Worm (Caenorhabditis elegans) whole organism, L4 larva: ENCODE results near the gene F52C12.6.

Experiments
- Y48G9A.11 ChIP-seq: fragments of 200-800 bp; sonication (Bioruptor generic); IDR thresholded peaks from 2 replicates; pipeline ENCODE4 v1.3.6; 2022; ENCODE audit warnings: missing genetic modification reagents, missing genetic modification characterization, missing compliant biosample characterization
- ZK546.5 ChIP-seq, 2 experiments: sonication (generic microtip); optimal IDR thresholded peaks; 2 replicates each; lab custom pipeline; 2017; ENCODE audit warnings: missing biosample characterization in 2 of 2, missing genetic modification characterization in 2 of 2
- aha-1 ChIP-seq: fragments of 150-350 bp; peaks from one replicate; lab custom pipeline; 2014; ENCODE audit warnings: missing biosample characterization, missing genetic modification characterization
- ceh-28 ChIP-seq: fragments of 150-350 bp; optimal IDR thresholded peaks from 2 replicates; lab custom pipeline; 2014; ENCODE audit warnings: missing biosample characterization, missing genetic modification reagents, missing genetic modification characterization
- ces-1 ChIP-seq: fragments of 150-350 bp; sonication (generic microtip); optimal IDR thresholded peaks from 4 replicates; lab custom pipeline; 2014; ENCODE audit warnings: missing biosample characterization, missing genetic modification reagents, missing genetic modification characterization
- cey-2 ChIP-seq: sonication (generic microtip); optimal IDR thresholded peaks from 3 replicates; lab custom pipeline; 2017; ENCODE audit warnings: missing genetic modification characterization, mild to moderate bottlenecking, missing compliant biosample characterization, antibody characterized with exemption, borderline replicate concordance; ENCODE audit not compliant: insufficient read depth
- ctbp-1 ChIP-seq: fragments of 200-800 bp; sonication (Bioruptor generic); IDR thresholded peaks from 2 replicates; pipeline ENCODE4 v1.3.6; 2022; ENCODE audit warnings: missing genetic modification reagents, missing genetic modification characterization, missing compliant biosample characterization
- daf-16 ChIP-seq, 3 experiments: sonication (generic microtip); optimal IDR thresholded peaks; 2 replicates each; lab custom pipeline; 2016 to 2017; ENCODE audit warnings: missing genetic modification characterization in 3 of 3, missing genetic modification reagents in 3 of 3, mild to moderate bottlenecking in 2 of 3, missing compliant biosample characterization in 2 of 3, missing biosample characterization in 1 of 3, moderate library complexity in 1 of 3
- dmd-8 ChIP-seq: fragments of 200-800 bp; sonication (Bioruptor generic); IDR thresholded peaks from 2 replicates; pipeline ENCODE4 v1.3.6; 2022; ENCODE audit warnings: missing genetic modification characterization, missing compliant biosample characterization
- egl-27 ChIP-seq: sonication (generic microtip); optimal IDR thresholded peaks from 3 replicates; lab custom pipeline; 2017; ENCODE audit warnings: missing biosample characterization, missing genetic modification reagents, missing genetic modification characterization
- fos-1 ChIP-seq: fragments of 150-350 bp; optimal IDR thresholded peaks from 2 replicates; lab custom pipeline; 2014; ENCODE audit warnings: missing biosample characterization, missing genetic modification characterization
- hmg-1.1 ChIP-seq: fragments of 200-800 bp; sonication (Bioruptor generic); IDR thresholded peaks from 2 replicates; pipeline ENCODE4 v1.3.6; 2022; ENCODE audit warnings: missing genetic modification reagents, missing genetic modification characterization, missing compliant biosample characterization
- lin-15B ChIP-seq: fragments of 150-350 bp; sonication (generic microtip); optimal IDR thresholded peaks from 3 replicates; lab custom pipeline; 2014; ENCODE audit warnings: missing biosample characterization, missing genetic modification characterization
- lin-38 ChIP-seq: fragments of 200-800 bp; sonication (Bioruptor generic); IDR thresholded peaks from 2 replicates; pipeline ENCODE4 v1.3.6; 2022; ENCODE audit warnings: missing genetic modification reagents, missing genetic modification characterization, missing compliant biosample characterization
- lir-3 ChIP-seq: sonication (generic microtip); optimal IDR thresholded peaks from 2 replicates; lab custom pipeline; 2016; ENCODE audit warnings: mild to moderate bottlenecking, missing genetic modification characterization, missing compliant biosample characterization
- lsy-2 ChIP-seq, 2 experiments: fragments of 150-350 bp in 1 of 2; sonication (generic microtip) in 1 of 2; optimal IDR thresholded peaks; 2 replicates each; lab custom pipeline; 2014 to 2017; ENCODE audit warnings: missing biosample characterization in 2 of 2, missing genetic modification characterization in 2 of 2
- mdl-1 ChIP-seq, 2 experiments: fragments of 150-350 bp in 1 of 2; sonication (generic microtip) in 1 of 2; optimal IDR thresholded peaks; 2 replicates each; lab custom pipeline; 2014 to 2017; ENCODE audit warnings: missing biosample characterization in 2 of 2, missing genetic modification characterization in 2 of 2
- mdt-29 ChIP-seq: fragments of 200-800 bp; sonication (Bioruptor generic); IDR thresholded peaks from 2 replicates; pipeline ENCODE4 v1.3.6; 2022; ENCODE audit warnings: missing genetic modification reagents, missing genetic modification characterization, missing compliant biosample characterization
- mes-2 ChIP-seq: sonication (generic microtip); optimal IDR thresholded peaks from 2 replicates; lab custom pipeline; 2016; ENCODE audit warnings: missing genotype, mild to moderate bottlenecking, missing genetic modification characterization, missing compliant biosample characterization; ENCODE audit not compliant: poor library complexity, severe bottlenecking
- nhr-41 ChIP-seq: fragments of 200-800 bp; sonication (Bioruptor generic); IDR thresholded peaks from 2 replicates; pipeline ENCODE4 v1.3.6; 2022; ENCODE audit warnings: missing genetic modification reagents, missing genetic modification characterization, missing compliant biosample characterization
- nhr-42 ChIP-seq: fragments of 200-800 bp; sonication (Bioruptor generic); IDR thresholded peaks from 2 replicates; pipeline ENCODE4 v1.3.6; 2022; ENCODE audit warnings: missing genetic modification characterization, missing compliant biosample characterization
- nhr-48 ChIP-seq: sonication (generic microtip); optimal IDR thresholded peaks from 2 replicates; lab custom pipeline; 2016; ENCODE audit warnings: mild to moderate bottlenecking, missing genetic modification characterization, missing compliant biosample characterization
- php-3 ChIP-seq: fragments of 200-800 bp; sonication (Bioruptor generic); IDR thresholded peaks from 2 replicates; pipeline ENCODE4 v1.3.6; 2022; ENCODE audit warnings: missing genetic modification reagents, missing genetic modification characterization, missing compliant biosample characterization
- rbr-2 ChIP-seq: sonication (generic microtip); optimal IDR thresholded peaks from 2 replicates; lab custom pipeline; 2016; ENCODE audit warnings: missing genotype, missing genetic modification characterization, missing compliant biosample characterization
- unc-130 ChIP-seq: sonication (generic microtip); optimal IDR thresholded peaks from 2 replicates; lab custom pipeline; 2016; ENCODE audit warnings: missing genetic modification reagents, missing genetic modification characterization, missing compliant biosample characterization
- unc-39 ChIP-seq: sonication (generic microtip); optimal IDR thresholded peaks from 2 replicates; lab custom pipeline; 2017; ENCODE audit warnings: missing biosample characterization, missing genetic modification characterization
- unc-62 ChIP-seq, 3 experiments: fragments of 150-350 bp in 1 of 3; sonication (generic microtip); optimal IDR thresholded peaks in 2 of 3; peaks in 1 of 3; 1 replicate in 1 of 3; 2 replicates in 2 of 3; lab custom pipeline; 2014 to 2017; ENCODE audit warnings: missing biosample characterization in 3 of 3, missing genetic modification characterization in 3 of 3, missing genetic modification reagents in 3 of 3, missing genotype in 1 of 3

The F52C12.6 gene

DNA sequence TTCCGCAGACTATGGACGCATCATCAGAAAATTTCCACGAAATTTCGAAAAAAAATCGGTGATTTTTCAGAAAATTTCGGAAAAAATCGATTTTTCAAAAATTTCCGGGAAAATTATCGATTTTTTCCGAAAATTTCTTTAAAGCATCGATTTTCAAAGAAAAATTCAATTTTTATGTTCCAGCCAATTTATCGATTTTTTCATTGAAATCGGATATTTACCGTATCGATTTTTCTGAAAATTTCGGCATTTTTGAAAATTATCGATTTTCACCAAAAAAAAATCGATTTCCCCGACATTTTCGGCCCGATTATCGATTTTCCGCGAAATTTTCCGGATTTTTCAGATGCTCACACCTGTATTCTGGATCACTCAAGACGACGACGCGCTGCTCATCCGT lies 8.6 kb downstream of the F52C12.6 start, which contains the start of gene Y48A5A.1:
Y48A5A.1 (plus strand) TSS at position 347 of the 400 bp plus-strand sequence.
- TF ChIP-seq lsy-2 (tag; optimal IDR thresholded peaks at IDR 0.05; lab: Kevin White, UChicago): no peak
- TF ChIP-seq ZK546.5 (tag; optimal IDR thresholded peaks at IDR 0.05; lab: Kevin White, UChicago): no peak
- TF ChIP-seq dmd-8 (GFP tag; lab: Robert Waterston, UW): no peak
- no peak for TF ChIP-seq ctbp-1
- TF ChIP-seq egl-27 (tag; lab: Kevin White, UChicago): no peak
- TF ChIP-seq ceh-28 (tag; lab: Kevin White, UChicago): peak; percentile 93

ce11 chrIV:1969353-1969752 lies 12.8 kb downstream of the F52C12.6 start, which contains the start of gene Y48A5A.3:
Y48A5A.3 (plus strand) TSS chrIV:1969737.
- peak; percentile 86 for TF ChIP-seq ceh-28 (tag; lab: Kevin White, UChicago)
- no peak for TF ChIP-seq mdl-1 (tag; optimal IDR thresholded peaks at IDR 0.05; lab: Kevin White, UChicago)
- TF ChIP-seq unc-130 (GFP tag; lab: Kevin White, UChicago): no peak

DNA sequence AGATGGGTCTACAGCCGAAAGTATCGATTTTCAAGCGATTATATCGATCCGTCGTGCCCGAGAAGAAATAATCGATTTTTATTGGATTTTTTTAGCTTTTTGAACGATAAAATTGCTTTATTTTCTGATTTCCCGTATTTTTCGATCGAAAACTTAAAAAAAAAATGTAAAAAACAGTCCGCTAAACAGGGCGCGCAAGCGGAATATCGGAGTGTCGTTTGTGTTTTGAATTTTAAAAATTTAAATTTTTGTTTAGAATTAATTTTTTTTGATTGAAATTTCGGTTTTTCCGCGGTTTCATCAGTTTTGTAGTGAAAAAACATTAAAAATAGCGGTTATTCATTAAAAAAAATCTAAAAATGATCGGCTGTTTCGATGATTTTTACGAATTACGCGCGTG lies 13.6 kb downstream of the F52C12.6 start:
- TF ChIP-seq Y48G9A.11 (peak; percentile 89), mdt-29 (GFP tag; lab: Robert Waterston, UW) (no peak)

ce11 chrIV:1971078-1971477 lies 14.6 kb downstream of the F52C12.6 start:
- peak; percentile 67 for TF ChIP-seq ceh-28 (tag; lab: Kevin White, UChicago)
- TF ChIP-seq egl-27 (tag; lab: Kevin White, UChicago): no peak

DNA sequence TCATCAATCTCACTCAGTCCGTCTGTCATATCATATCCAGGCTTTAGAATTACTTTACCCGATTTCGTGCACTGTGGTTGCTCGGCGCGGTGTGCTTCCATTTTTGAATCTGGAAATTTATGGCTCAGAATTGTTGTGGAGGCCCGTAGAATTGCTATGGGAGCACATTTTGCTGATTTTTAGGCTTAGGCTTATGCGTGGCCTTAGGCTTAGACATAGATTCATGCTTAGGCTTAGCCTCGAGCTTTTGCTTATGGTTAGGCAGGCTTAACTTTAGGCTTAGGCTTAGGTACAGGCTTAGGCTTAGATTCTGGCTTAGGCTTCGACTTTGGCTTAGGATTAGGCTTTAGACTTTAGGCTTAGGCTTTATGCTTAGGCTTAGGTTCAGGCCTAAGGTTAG lies 15.8 kb downstream of the F52C12.6 start, which contains the start of gene Y76B12C.4:
Y76B12C.4 (minus strand) TSS at position 101 of the 400 bp plus-strand sequence.
- TF ChIP-seq nhr-41 (GFP tag; lab: Robert Waterston, UW) (no peak), lir-3 (no peak)

DNA sequence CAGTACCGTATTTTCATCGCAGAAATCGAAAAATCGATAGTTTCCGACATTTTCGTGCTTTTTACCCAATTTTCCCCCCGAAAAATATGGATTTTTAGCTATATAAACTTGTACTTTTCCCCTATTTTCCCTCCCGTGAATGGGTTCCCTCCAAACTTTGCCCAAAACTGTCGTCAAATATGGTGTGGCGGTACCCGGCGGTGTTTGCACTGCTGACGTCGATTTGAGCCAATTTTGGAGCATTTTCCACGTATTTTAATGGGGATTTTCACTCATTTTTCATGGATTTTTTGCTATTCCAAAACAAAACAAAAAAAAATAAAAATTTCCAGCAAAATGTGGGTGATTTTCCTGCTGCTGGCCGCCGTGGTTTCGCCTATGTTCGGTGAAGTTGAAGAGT lies 16.9 kb downstream of the F52C12.6 start, which contains the start of gene Y76B12C.3:
Y76B12C.3 (plus strand) TSS at position 334 of the 400 bp plus-strand sequence.
- TF ChIP-seq php-3 (GFP tag; lab: Robert Waterston, UW) (no peak), cey-2 (tag; lab: Kevin White, UChicago) (no peak), lin-15B (tag; lab: Kevin White, UChicago) (no peak), unc-130 (GFP tag; lab: Kevin White, UChicago) (no peak), mes-2 (tag; lab: Kevin White, UChicago) (peak; percentile 11), ces-1 (GFP tag; lab: Kevin White, UChicago) (no peak), fos-1 (tag; lab: Kevin White, UChicago) (no peak), lsy-2 (tag; optimal IDR thresholded peaks at IDR 0.05; lab: Kevin White, UChicago) (peak in 1 of 2 experiments; percentile 22), daf-16 (GFP tag; optimal IDR thresholded peaks at IDR 0.05; lab: Kevin White, UChicago) (no peak), daf-16 (tag; optimal IDR thresholded peaks at IDR 0.05; lab: Kevin White, UChicago) (no peak)
- TF ChIP-seq, all 104 proteins: peak for 2

DNA sequence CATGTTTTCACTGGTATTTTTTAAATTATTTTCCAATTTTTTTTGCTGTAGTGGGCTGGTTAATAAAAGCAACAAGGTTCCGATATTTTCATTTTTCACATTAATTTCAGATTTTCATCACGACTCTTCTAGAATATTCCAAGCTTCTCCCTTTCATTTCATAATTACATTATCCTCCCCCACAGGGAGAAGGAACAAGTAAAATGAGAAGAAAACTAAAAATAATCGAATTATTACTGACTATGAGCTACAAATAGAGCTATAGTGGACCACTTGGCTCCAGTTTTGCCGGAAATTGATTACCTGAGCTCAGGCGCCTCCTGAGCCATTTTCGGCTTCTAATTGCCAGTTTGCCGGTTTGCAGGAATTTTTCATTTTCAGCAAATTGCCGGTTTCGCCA lies 19.1 kb downstream of the F52C12.6 start:
- TF ChIP-seq rbr-2 (tag; lab: Kevin White, UChicago): no peak
- no peak for TF ChIP-seq hmg-1.1
- no peak for TF ChIP-seq unc-39
- TF ChIP-seq nhr-48 (tag; lab: Kevin White, UChicago): no peak
- TF ChIP-seq nhr-42 (GFP tag; lab: Robert Waterston, UW): no peak
- TF ChIP-seq aha-1: peak; percentile 57

ce11 chrIV:1979782-1980181 lies 23.3 kb downstream of the F52C12.6 start, which contains the start of gene Y76B12C.8:
Y76B12C.8 (plus strand) TSS chrIV:1979988.
- TF ChIP-seq unc-62 (GFP tag; optimal IDR thresholded peaks at IDR 0.05 in 1 of 2; lab: Kevin White, UChicago) (peak in 1 of 2 experiments; percentile 94), unc-62 (tag; optimal IDR thresholded peaks at IDR 0.05; lab: Kevin White, UChicago) (no peak), lin-38 (GFP tag; lab: Robert Waterston, UW) (no peak)
- TF ChIP-seq, all 104 proteins: peak for 1
